Fruit fly (Drosophila melanogaster): ENCODE results near the gene CG9839.

Gene CG9839

DNA sequence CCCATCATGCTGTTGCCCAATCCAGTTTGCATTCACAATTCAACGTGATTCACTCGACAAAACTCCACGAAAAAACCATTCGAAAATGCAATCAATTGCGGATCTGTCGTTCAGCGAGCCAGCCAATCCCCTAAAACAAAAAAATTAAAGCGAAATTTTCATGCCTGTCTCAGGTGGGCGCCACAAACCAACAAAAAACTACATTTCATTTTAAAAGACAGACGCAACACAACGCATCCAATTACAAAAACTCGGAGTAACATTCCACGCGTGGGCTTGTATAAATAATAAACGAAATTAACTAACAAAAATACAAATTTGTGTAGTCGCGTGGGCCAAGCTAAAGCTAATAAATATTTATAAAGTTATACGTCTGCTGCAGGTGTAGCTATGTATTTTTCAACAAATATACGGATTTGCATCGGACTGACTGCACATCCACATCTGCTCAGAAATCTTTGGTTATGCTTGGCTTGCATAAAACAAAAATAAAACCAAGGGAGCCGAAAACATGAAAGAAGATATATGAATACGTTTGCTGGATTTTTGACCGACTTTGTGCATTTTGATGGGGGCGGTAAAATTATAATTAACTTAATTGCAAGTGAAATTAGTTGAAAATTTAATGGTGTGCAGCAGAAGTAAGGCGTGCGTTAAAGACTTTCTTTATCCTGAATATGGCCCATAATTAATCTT is 38.5 kb upstream of the CG9839 start:
- TF ChIP-seq jim (GFP tag; optimal IDR thresholded peaks at IDR 0.05) (no peak), sage (GFP tag; optimal IDR thresholded peaks at IDR 0.05) (no peak), rgr (GFP tag; optimal IDR thresholded peaks at IDR 0.05) (no peak), N (GFP tag; optimal IDR thresholded peaks at IDR 0.05) (no peak), ey (GFP tag; optimal IDR thresholded peaks at IDR 0.05) (no peak), h (GFP tag; optimal IDR thresholded peaks at IDR 0.05) (no peak), brk (GFP tag; optimal IDR thresholded peaks at IDR 0.05) (no peak), Dif (GFP tag; optimal IDR thresholded peaks at IDR 0.05; ENCODE audit: partially characterized antibody) (no peak)

DNA sequence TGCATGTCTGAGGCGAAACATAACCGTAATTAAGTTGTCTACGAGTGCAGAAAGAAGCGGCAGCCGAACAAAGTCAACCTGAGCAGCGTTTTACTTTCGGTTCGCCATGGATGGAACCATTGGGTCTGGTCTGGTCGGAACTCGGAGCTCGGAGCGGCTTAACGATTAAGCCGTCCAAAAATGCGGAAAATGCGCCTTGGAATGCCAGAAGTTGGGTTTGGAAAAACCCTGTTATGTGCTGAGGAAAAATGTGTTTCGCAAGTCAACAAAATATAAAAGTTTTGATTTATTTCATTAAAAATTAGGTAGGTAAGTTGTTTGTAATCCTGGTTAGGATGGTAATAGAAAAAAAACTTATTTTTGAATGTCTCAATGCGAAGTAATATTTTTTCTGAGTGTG is 35.9 kb upstream of the CG9839 start:
- TF ChIP-seq Dif (GFP tag; optimal IDR thresholded peaks at IDR 0.05; ENCODE audit: partially characterized antibody), result no peak
- TF ChIP-seq fru (GFP tag; optimal IDR thresholded peaks at IDR 0.05), result no peak
- TF ChIP-seq jim (GFP tag; optimal IDR thresholded peaks at IDR 0.05), result no peak
- no peak for TF ChIP-seq h (GFP tag; optimal IDR thresholded peaks at IDR 0.05)
- TF ChIP-seq lola (GFP tag; optimal IDR thresholded peaks at IDR 0.05), result no peak
- TF ChIP-seq pan (optimal IDR thresholded peaks at IDR 0.05), result no peak
- no peak for TF ChIP-seq dl (GFP tag; optimal IDR thresholded peaks at IDR 0.05; ENCODE audit: insufficient read depth in 1 of 2, partially characterized antibody in 2 of 2)
- TF ChIP-seq foxo (GFP tag; optimal IDR thresholded peaks at IDR 0.05), result no peak
- no peak for TF ChIP-seq Hnf4 (GFP tag; optimal IDR thresholded peaks at IDR 0.05)

- TF ChIP-seq tai (GFP tag; optimal IDR thresholded peaks at IDR 0.05), result no peak
- no peak for TF ChIP-seq Vsx2 (GFP tag; optimal IDR thresholded peaks at IDR 0.05; ENCODE audit: partially characterized antibody)
- no peak for TF ChIP-seq OdsH (GFP tag; optimal IDR thresholded peaks at IDR 0.05)
- TF ChIP-seq sv (GFP tag; optimal IDR thresholded peaks at IDR 0.05), result no peak
- no peak for TF ChIP-seq lola (GFP tag; optimal IDR thresholded peaks at IDR 0.05)
- TF ChIP-seq Dfd (GFP tag; optimal IDR thresholded peaks at IDR 0.05), result no peak
- TF ChIP-seq Myc (optimal IDR thresholded peaks at IDR 0.05), result no peak
- TF ChIP-seq Rel (GFP tag; optimal IDR thresholded peaks at IDR 0.05), result no peak
- TF ChIP-seq Rel (tag; optimal IDR thresholded peaks at IDR 0.05), result no peak
- no peak for TF ChIP-seq N (GFP tag; optimal IDR thresholded peaks at IDR 0.05)
- TF ChIP-seq CG32264 (GFP tag; optimal IDR thresholded peaks at IDR 0.05), result no peak
- TF ChIP-seq CrebA (GFP tag; optimal IDR thresholded peaks at IDR 0.05; ENCODE audit: borderline replicate concordance), result no peak
- TF ChIP-seq Jra (GFP tag; optimal IDR thresholded peaks at IDR 0.05), result no peak
- no peak for TF ChIP-seq rgr (GFP tag; optimal IDR thresholded peaks at IDR 0.05)
- TF ChIP-seq Mio (GFP tag; optimal IDR thresholded peaks at IDR 0.05), result no peak
- no peak for TF ChIP-seq h (GFP tag; optimal IDR thresholded peaks at IDR 0.05)
- no peak for TF ChIP-seq sage (GFP tag; optimal IDR thresholded peaks at IDR 0.05)
Observed at dm6 chr3R:8841038-8841437, 35.4 kb upstream of the CG9839 start.

dm6 chr3R:8823761-8824499 is 18.3 kb upstream of the CG9839 start, which contains the start of the genes IscU and CG8379:
IscU (minus strand) TSS chr3R:8824177.
CG8379 (plus strand) TSS chr3R:8824411.
- TF ChIP-seq Dif (GFP tag; optimal IDR thresholded peaks at IDR 0.05; ENCODE audit: partially characterized antibody) (no peak), sage (GFP tag; optimal IDR thresholded peaks at IDR 0.05) (peak; percentile 38), Myc (optimal IDR thresholded peaks at IDR 0.05) (peak; percentile 9), psq (GFP tag; optimal IDR thresholded peaks at IDR 0.05) (no peak), h (GFP tag; optimal IDR thresholded peaks at IDR 0.05) (no peak), Vsx2 (GFP tag; optimal IDR thresholded peaks at IDR 0.05; ENCODE audit: partially characterized antibody) (no peak), Rel (GFP tag; optimal IDR thresholded peaks at IDR 0.05) (peak; percentile 3), Rel (tag; optimal IDR thresholded peaks at IDR 0.05) (no peak), CG32264 (GFP tag; optimal IDR thresholded peaks at IDR 0.05) (no peak), Abd-B (GFP tag; optimal IDR thresholded peaks at IDR 0.05) (no peak), Hr78 (GFP tag; optimal IDR thresholded peaks at IDR 0.05) (no peak), sv (GFP tag; optimal IDR thresholded peaks at IDR 0.05) (no peak), CrebA (GFP tag; optimal IDR thresholded peaks at IDR 0.05; ENCODE audit: borderline replicate concordance) (no peak), jim (GFP tag; optimal IDR thresholded peaks at IDR 0.05) (no peak), dl (GFP tag; optimal IDR thresholded peaks at IDR 0.05; ENCODE audit: insufficient read depth in 1 of 2, partially characterized antibody in 2 of 2) (no peak), rgr (GFP tag; optimal IDR thresholded peaks at IDR 0.05) (no peak), Jra (GFP tag; optimal IDR thresholded peaks at IDR 0.05) (no peak), N (GFP tag; optimal IDR thresholded peaks at IDR 0.05) (no peak), HLH106 (tag; optimal IDR thresholded peaks at IDR 0.05) (no peak), woc (GFP tag; optimal IDR thresholded peaks at IDR 0.05) (no peak), brk (GFP tag; optimal IDR thresholded peaks at IDR 0.05) (no peak), Mio (GFP tag; optimal IDR thresholded peaks at IDR 0.05) (no peak)

All from whole organism, wandering third instar larva.